Worm (Caenorhabditis elegans): ENCODE results near the gene plpr-1.

plpr-1 gene

ce11 chrII:11275484-11275883, 53.4 kb downstream of the plpr-1 start:
- no peak for TF ChIP-seq unc-62 (GFP tag; optimal IDR thresholded peaks at IDR 0.05)
